Fruit fly (Drosophila melanogaster) whole organism, pupa: Measurements from ENCODE around the gene Pi3K21B.

ENCODE experiments used
- CG12605 ChIP-seq: fragments of 200-800 bp; sonication (Bioruptor generic); IDR thresholded peaks from 2 replicates; pipeline ENCODE4 v1.3.6; 2022; ENCODE audit warnings: missing biosample characterization, missing genetic modification characterization
- CG13204 ChIP-seq: fragments of 200-800 bp; sonication (Bioruptor generic); optimal IDR thresholded peaks from 2 replicates; lab custom pipeline; 2018; ENCODE audit warnings: missing biosample characterization, mild to moderate bottlenecking, missing genetic modification characterization, moderate library complexity
- CG34367 ChIP-seq: fragments of 200-800 bp; sonication (Bioruptor generic); optimal IDR thresholded peaks from 2 replicates; lab custom pipeline; 2018; ENCODE audit warnings: missing biosample characterization, mild to moderate bottlenecking, missing genetic modification characterization
- CG9948 ChIP-seq: fragments of 200-800 bp; sonication (Bioruptor generic); optimal IDR thresholded peaks from 2 replicates; lab custom pipeline; 2018; ENCODE audit warnings: missing biosample characterization, mild to moderate bottlenecking, missing genetic modification characterization, moderate library complexity
- Pif1B ChIP-seq: fragments of 200-800 bp; sonication (Bioruptor generic); optimal IDR thresholded peaks from 3 replicates; lab custom pipeline; 2016; ENCODE audit warnings: missing biosample characterization, missing genetic modification characterization
- Snoo ChIP-seq: fragments of 200-800 bp; sonication (Bioruptor generic); optimal IDR thresholded peaks from 3 replicates; lab custom pipeline; 2017; ENCODE audit warnings: missing biosample characterization, mild to moderate bottlenecking, missing genetic modification characterization, inconsistent platforms

DNA sequence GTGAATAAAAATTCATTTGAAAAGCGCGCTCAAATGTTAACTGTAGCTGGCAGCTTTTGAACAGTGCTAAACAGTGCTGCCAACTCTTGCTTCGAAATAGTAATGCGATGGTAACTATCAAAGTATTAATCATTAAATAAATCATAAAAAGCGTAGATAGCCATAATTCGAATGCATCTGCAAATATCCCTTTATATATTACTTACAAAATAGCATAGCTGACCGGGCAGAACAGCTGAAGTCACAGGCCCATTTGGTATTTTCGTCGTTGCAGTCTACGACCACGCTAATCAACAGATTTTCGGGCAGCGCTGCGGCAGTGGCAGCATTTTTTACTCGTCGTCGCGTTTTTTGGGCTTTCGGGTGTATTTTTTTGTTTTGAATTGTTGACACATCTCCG lies 8.0 kb downstream of the Pi3K21B start, which contains the start of gene Plc21C:
- no peak for TF ChIP-seq CG12605
- no peak for TF ChIP-seq CG13204 (GFP tag; lab: Kevin White, UChicago)
- TF ChIP-seq Pif1B (GFP tag; lab: Kevin White, UChicago) = no peak
- no peak for TF ChIP-seq Snoo
- no peak for TF ChIP-seq CG34367
- no peak for TF ChIP-seq CG9948 (tag; lab: Kevin White, UChicago)
